Worm (Caenorhabditis elegans): ENCODE data around the gene ugt-35.

DNA sequence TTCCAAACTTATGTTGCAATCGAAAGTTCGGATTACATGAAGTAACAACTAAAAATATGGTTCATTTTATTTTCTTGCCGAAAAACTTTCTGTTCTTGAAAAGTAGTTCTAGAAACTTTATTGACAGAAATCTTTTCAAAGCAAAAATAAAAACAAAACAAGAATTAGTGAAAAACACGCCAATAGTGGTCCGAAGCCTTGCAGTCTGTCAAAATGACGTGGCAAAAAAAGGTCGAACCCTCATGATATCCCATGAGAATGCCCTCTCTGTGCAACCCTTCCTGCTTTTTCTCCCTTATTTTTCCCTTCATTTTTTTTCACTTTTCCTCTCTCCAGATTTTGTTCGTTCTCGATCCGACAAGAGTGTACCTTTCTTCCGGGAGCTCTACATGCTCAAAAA, 45.1 kb upstream of the ugt-35 start:
- TF ChIP-seq fkh-10 (GFP tag; optimal IDR thresholded peaks at IDR 0.05) (no peak), nhr-76 (tag; optimal IDR thresholded peaks at IDR 0.05) (no peak), blmp-1 (tag; optimal IDR thresholded peaks at IDR 0.05) (no peak), ces-1 (GFP tag; optimal IDR thresholded peaks at IDR 0.05) (no peak), egl-27 (tag; optimal IDR thresholded peaks at IDR 0.05) (no peak)
